Worm (Caenorhabditis elegans): ENCODE results near the gene rpn-11.
A peak's percentile ranks its signal among the peaks of the same experiment; 100 is the strongest.

Gene rpn-11

DNA sequence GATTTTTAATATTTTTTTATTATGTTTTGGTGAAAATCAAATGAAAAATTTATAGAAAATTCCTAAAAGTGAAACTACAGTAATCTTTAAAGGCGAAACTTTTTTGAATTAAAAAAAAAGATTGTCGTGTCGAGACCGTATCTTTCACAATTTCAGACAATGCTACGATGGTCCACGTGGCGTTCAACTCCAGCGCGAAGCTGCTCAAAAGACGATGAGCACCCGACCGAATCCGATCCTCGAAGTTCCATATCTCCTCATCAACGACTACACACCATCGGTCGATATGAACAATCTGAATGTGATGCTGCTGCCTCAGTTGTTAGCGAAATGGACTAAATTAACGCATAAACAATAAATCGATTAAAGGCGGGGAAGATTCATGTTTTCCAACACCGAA is 1.6 kb downstream of the rpn-11 start (continued):
- TF ChIP-seq ceh-62 (tag; optimal IDR thresholded peaks at IDR 0.05) (no peak), daf-8 (GFP tag; IDR thresholded peaks at IDR 0.05) (no peak), lin-15B (tag; optimal IDR thresholded peaks at IDR 0.05) (no peak), gei-8 (GFP tag; optimal IDR thresholded peaks at IDR 0.05) (no peak), daf-12 (tag; optimal IDR thresholded peaks at IDR 0.05) (no peak), Y105C5A.15 (GFP tag; IDR thresholded peaks at IDR 0.05) (no peak), nhr-77 (tag; optimal IDR thresholded peaks at IDR 0.05) (no peak), mdt-29 (GFP tag; IDR thresholded peaks at IDR 0.05) (no peak), F49E8.2 (tag; optimal IDR thresholded peaks at IDR 0.05; ENCODE audit: borderline replicate concordance) (peak; percentile 63), arid-1 (GFP tag; conservative IDR thresholded peaks at IDR 0.05) (0 out of 2 replicates have a peak, but pooled peaks have one; percentile 18), unc-62 (GFP tag; optimal IDR thresholded peaks at IDR 0.05 in 1 of 2) (no peak), unc-62 (tag; optimal IDR thresholded peaks at IDR 0.05) (no peak), unc-130 (GFP tag; optimal IDR thresholded peaks at IDR 0.05) (peak; percentile 29), lin-1 (GFP tag; IDR thresholded peaks at IDR 0.05) (no peak), ctbp-1 (GFP tag; IDR thresholded peaks at IDR 0.05) (no peak), jun-1 (tag; optimal IDR thresholded peaks at IDR 0.05) (no peak), pha-4 (GFP tag; IDR thresholded peaks at IDR 0.05) (0 out of 2 replicates have a peak, but pooled peaks have one; percentile 18), pha-4 (tag; optimal IDR thresholded peaks at IDR 0.05) (no peak), cey-2 (tag; optimal IDR thresholded peaks at IDR 0.05; ENCODE audit: borderline replicate concordance, insufficient read depth) (no peak), zip-2 (tag; optimal IDR thresholded peaks at IDR 0.05) (no peak), spr-3 (GFP tag; optimal IDR thresholded peaks at IDR 0.05) (no peak), nhr-48 (tag; optimal IDR thresholded peaks at IDR 0.05) (no peak), ama-1 (optimal IDR thresholded peaks at IDR 0.05) (peak; percentile 62), attf-4 (tag; optimal IDR thresholded peaks at IDR 0.05) (no peak), daf-19 (GFP tag; conservative IDR thresholded peaks at IDR 0.05) (no peak), php-3 (GFP tag; IDR thresholded peaks at IDR 0.05) (no peak), ZK546.5 (tag; optimal IDR thresholded peaks at IDR 0.05) (no peak), ces-1 (GFP tag; optimal IDR thresholded peaks at IDR 0.05) (no peak), snpc-4 (tag; optimal IDR thresholded peaks at IDR 0.05) (no peak), zag-1 (tag; optimal IDR thresholded peaks at IDR 0.05) (no peak), nhr-11 (tag; optimal IDR thresholded peaks at IDR 0.05) (no peak), ceh-20 (GFP tag; IDR thresholded peaks at IDR 0.05) (no peak), aly-2 (tag; optimal IDR thresholded peaks at IDR 0.05) (no peak), lin-39 (tag; optimal IDR thresholded peaks at IDR 0.05) (no peak), sdz-12 (GFP tag; optimal IDR thresholded peaks at IDR 0.05) (no peak), mdl-1 (tag; optimal IDR thresholded peaks at IDR 0.05) (no peak), egl-27 (tag; optimal IDR thresholded peaks at IDR 0.05) (no peak), nhr-6 (tag; optimal IDR thresholded peaks at IDR 0.05) (no peak), duxl-1 (tag; optimal IDR thresholded peaks at IDR 0.05; ENCODE audit: poor library complexity) (no peak), ceh-44 (GFP tag; IDR thresholded peaks at IDR 0.05) (no peak), zfp-2 (tag; optimal IDR thresholded peaks at IDR 0.05) (no peak), dmd-9 (GFP tag; IDR thresholded peaks at IDR 0.05) (no peak), nhr-41 (GFP tag; IDR thresholded peaks at IDR 0.05) (no peak), rbr-2 (tag; optimal IDR thresholded peaks at IDR 0.05) (no peak), nhr-25 (tag; optimal IDR thresholded peaks at IDR 0.05; ENCODE audit: borderline replicate concordance, insufficient read depth) (no peak), Y48G9A.11 (GFP tag; IDR thresholded peaks at IDR 0.05) (0 out of 2 replicates have a peak, but pooled peaks have one; percentile 34), egl-43 (GFP tag; IDR thresholded peaks at IDR 0.05) (peak; percentile 19; the same call in 1 of the 2 replicates), hif-1 (tag; optimal IDR thresholded peaks at IDR 0.05) (no peak), zfp-3 (GFP tag; conservative IDR thresholded peaks at IDR 0.05) (no peak), snpc-1.2 (GFP tag; IDR thresholded peaks at IDR 0.05) (peak; percentile 60; the same call in 1 of the 2 replicates), lin-29 (GFP tag; IDR thresholded peaks at IDR 0.05) (no peak), F26F4.8 (GFP tag; conservative IDR thresholded peaks at IDR 0.05) (no peak)

Measured in whole organism, L4 larva.